Worm (Caenorhabditis elegans): Measurements from ENCODE around the gene cul-1.

- no peak for TF ChIP-seq ceh-43 (GFP tag; optimal IDR thresholded peaks at IDR 0.05)
- TF ChIP-seq nhr-12 (tag; optimal IDR thresholded peaks at IDR 0.05), result no peak
- TF ChIP-seq nhr-28 (tag; optimal IDR thresholded peaks at IDR 0.05), result no peak
- no peak for TF ChIP-seq unc-39 (tag; optimal IDR thresholded peaks at IDR 0.05)
- TF ChIP-seq lsy-2 (tag; optimal IDR thresholded peaks at IDR 0.05), result no peak
- no peak for TF ChIP-seq mls-2 (tag; optimal IDR thresholded peaks at IDR 0.05)
These were observed 3.9 kb downstream of the cul-1 start, which contains the start of gene D2045.9 for ce11 chrIII:10474945-10475344.
